Fruit fly (Drosophila melanogaster) whole organism, embryonic: ENCODE results near the gene ebi.
A peak's percentile ranks its signal among the peaks of the same experiment; 100 is the strongest.

Source experiments
- ATbp ChIP-seq: fragments of 200-800 bp; sonication (Bioruptor generic); optimal IDR thresholded peaks from 2 replicates; lab custom pipeline; 2017; ENCODE audit warnings: missing biosample characterization, mild to moderate bottlenecking, missing genetic modification characterization, missing genetic modification reagents
- B-H2 ChIP-seq: fragments of 200-800 bp; sonication (Bioruptor generic); optimal IDR thresholded peaks from 2 replicates; lab custom pipeline; 2018; ENCODE audit warnings: missing biosample characterization, mild to moderate bottlenecking, missing genetic modification characterization
- CG13424 ChIP-seq: fragments of 200-800 bp; sonication (Bioruptor generic); optimal IDR thresholded peaks from 2 replicates; lab custom pipeline; 2019; ENCODE audit warnings: missing biosample characterization, mild to moderate bottlenecking, missing genetic modification characterization, moderate library complexity
- CG13894 ChIP-seq: fragments of 200-800 bp; sonication (Bioruptor generic); optimal IDR thresholded peaks from 3 replicates; lab custom pipeline; 2018; ENCODE audit warnings: missing biosample characterization, mild to moderate bottlenecking, missing genetic modification characterization, moderate library complexity
- CG14710 ChIP-seq: fragments of 200-800 bp; sonication (Bioruptor generic); optimal IDR thresholded peaks from 3 replicates; lab custom pipeline; 2019; ENCODE audit warnings: missing biosample characterization, mild to moderate bottlenecking, missing genetic modification characterization, moderate library complexity
- CG15269 ChIP-seq: fragments of 200-800 bp; sonication (Bioruptor generic); optimal IDR thresholded peaks from 2 replicates; lab custom pipeline; 2018; ENCODE audit warnings: missing biosample characterization, mild to moderate bottlenecking, missing genetic modification characterization, moderate library complexity
- CG15601 ChIP-seq: fragments of 200-800 bp; sonication (Bioruptor generic); optimal IDR thresholded peaks from 3 replicates; lab custom pipeline; 2019; ENCODE audit warnings: missing biosample characterization, mild to moderate bottlenecking, missing genetic modification characterization, moderate library complexity
- CG17361 ChIP-seq: fragments of 200-800 bp; sonication (Bioruptor generic); IDR thresholded peaks from 3 replicates; pipeline ENCODE4 v1.3.6; 2022; ENCODE audit warnings: missing biosample characterization, missing genetic modification characterization
- CG2678 ChIP-seq: fragments of 200-800 bp; sonication (Bioruptor generic); optimal IDR thresholded peaks from 3 replicates; lab custom pipeline; 2019; ENCODE audit warnings: missing biosample characterization, mild to moderate bottlenecking, missing genetic modification characterization, moderate library complexity
- CG32767 ChIP-seq: fragments of 200-800 bp; sonication (Bioruptor generic); IDR thresholded peaks from 2 replicates; pipeline ENCODE4 v1.3.6; 2022; ENCODE audit warnings: missing biosample characterization, missing genetic modification characterization
- CG33213 ChIP-seq: fragments of 200-800 bp; sonication (Bioruptor generic); optimal IDR thresholded peaks from 3 replicates; lab custom pipeline; 2016; ENCODE audit warnings: missing biosample characterization, missing genetic modification characterization
- CG4360 ChIP-seq: fragments of 200-800 bp; sonication (Bioruptor generic); IDR thresholded peaks from 2 replicates; pipeline ENCODE4 v1.3.6; 2022; ENCODE audit warnings: missing biosample characterization, missing genetic modification characterization
- CG6175 ChIP-seq: fragments of 200-800 bp; sonication (Bioruptor generic); IDR thresholded peaks from 3 replicates; pipeline ENCODE4 v1.3.6; 2022; ENCODE audit warnings: missing biosample characterization, missing genetic modification characterization
- CG6683 ChIP-seq: fragments of 200-800 bp; sonication (Bioruptor generic); optimal IDR thresholded peaks from 2 replicates; lab custom pipeline; 2017; ENCODE audit warnings: missing biosample characterization, mild to moderate bottlenecking, missing genetic modification characterization, missing genetic modification reagents
- CG6689 ChIP-seq: fragments of 200-800 bp; sonication (Bioruptor generic); IDR thresholded peaks from 2 replicates; pipeline ENCODE4 v1.3.6; 2022; ENCODE audit warnings: missing biosample characterization, missing genetic modification characterization
- CG8924 ChIP-seq: fragments of 200-800 bp; optimal IDR thresholded peaks from 3 replicates; lab custom pipeline; 2019; ENCODE audit warnings: missing biosample characterization, mild to moderate bottlenecking, missing genetic modification characterization, moderate library complexity
- CG9609 ChIP-seq: fragments of 200-800 bp; sonication (Bioruptor generic); optimal IDR thresholded peaks from 3 replicates; lab custom pipeline; 2016; ENCODE audit warnings: missing biosample characterization, missing genetic modification characterization
- Drgx ChIP-seq: fragments of 200-800 bp; sonication (Bioruptor generic); IDR thresholded peaks from 2 replicates; pipeline ENCODE4 v1.3.6; 2022; ENCODE audit warnings: missing biosample characterization, missing genetic modification characterization
- Eip74EF ChIP-seq, 2 experiments: fragments of 200-800 bp in 1 of 2; fragments of >200 bp in 1 of 2; sonication (Bioruptor generic) in 1 of 2; optimal IDR thresholded peaks; 2 replicates each; lab custom pipeline; 2017 to 2019; ENCODE audit warnings: missing biosample characterization in 2 of 2, missing genetic modification characterization in 2 of 2, mild to moderate bottlenecking in 1 of 2, moderate library complexity in 1 of 2
- Gsc ChIP-seq: fragments of 200-800 bp; sonication (Bioruptor generic); IDR thresholded peaks from 2 replicates; pipeline ENCODE4 v1.3.6; 2022; ENCODE audit warnings: missing biosample characterization, missing genetic modification characterization
- Hr78 ChIP-seq, 2 experiments: fragments of 200-800 bp in 1 of 2; fragments of >200 bp in 1 of 2; sonication (Bioruptor generic) in 1 of 2; optimal IDR thresholded peaks; 2 replicates each; lab custom pipeline; 2017 to 2019; ENCODE audit warnings: missing biosample characterization in 2 of 2, missing genetic modification characterization in 2 of 2, mild to moderate bottlenecking in 1 of 2, moderate library complexity in 1 of 2
- Oli ChIP-seq: fragments of 200-800 bp; sonication (Bioruptor generic); optimal IDR thresholded peaks from 2 replicates; lab custom pipeline; 2018; ENCODE audit warnings: missing biosample characterization, mild to moderate bottlenecking, missing genetic modification characterization, moderate library complexity
- PHDP ChIP-seq: fragments of 200-800 bp; sonication (Bioruptor generic); optimal IDR thresholded peaks from 3 replicates; lab custom pipeline; 2018; ENCODE audit warnings: missing biosample characterization, mild to moderate bottlenecking, missing genetic modification characterization, moderate library complexity
- Sox102F ChIP-seq: fragments of 200-800 bp; sonication (Bioruptor generic); optimal IDR thresholded peaks from 2 replicates; lab custom pipeline; 2018; ENCODE audit warnings: missing biosample characterization, mild to moderate bottlenecking, missing genetic modification characterization, moderate library complexity
- Ssrp ChIP-seq: fragments of 200-800 bp; sonication (Bioruptor generic); optimal IDR thresholded peaks from 2 replicates; lab custom pipeline; 2018; ENCODE audit warnings: missing biosample characterization, mild to moderate bottlenecking, missing genetic modification characterization, moderate library complexity
- Xbp1 ChIP-seq: fragments of 200-800 bp; sonication (Bioruptor generic); optimal IDR thresholded peaks from 3 replicates; lab custom pipeline; 2016; ENCODE audit warnings: missing biosample characterization, mild to moderate bottlenecking, missing genetic modification characterization
- amos ChIP-seq: fragments of 200-800 bp; sonication (Bioruptor generic); IDR thresholded peaks from 2 replicates; pipeline ENCODE4 v1.3.6; 2022; ENCODE audit warnings: missing biosample characterization, missing genetic modification characterization; ENCODE audit not compliant: partially characterized antibody
- ap ChIP-seq: fragments of 200-800 bp; sonication (Bioruptor generic); IDR thresholded peaks from 2 replicates; pipeline ENCODE4 v1.3.6; 2022; ENCODE audit warnings: missing biosample characterization, missing genetic modification characterization
- bcd ChIP-seq: fragments of 200-800 bp; sonication (Bioruptor generic); optimal IDR thresholded peaks from 2 replicates; lab custom pipeline; 2017; ENCODE audit warnings: missing biosample characterization, mild to moderate bottlenecking, missing genetic modification characterization
- chinmo ChIP-seq: fragments of 200-800 bp; sonication (Bioruptor generic); IDR thresholded peaks from 4 replicates; pipeline ENCODE4 v1.3.6; 2022; ENCODE audit warnings: missing biosample characterization, missing genetic modification characterization; ENCODE audit not compliant: partially characterized antibody
- crol ChIP-seq: fragments of 200-800 bp; sonication (Bioruptor generic); IDR thresholded peaks from 2 replicates; pipeline ENCODE4 v1.3.6; 2022; ENCODE audit warnings: missing biosample characterization, missing genetic modification characterization
- danr ChIP-seq: fragments of 200-800 bp; sonication (Bioruptor generic); IDR thresholded peaks from 2 replicates; pipeline ENCODE4 v1.3.6; 2022; ENCODE audit warnings: missing biosample characterization, missing genetic modification characterization
- exex ChIP-seq: fragments of 200-800 bp; sonication (Bioruptor generic); optimal IDR thresholded peaks from 4 replicates; lab custom pipeline; 2018; ENCODE audit warnings: missing biosample characterization, mild to moderate bottlenecking, missing genetic modification characterization, moderate library complexity
- gem ChIP-seq: fragments of 200-800 bp; sonication (Bioruptor generic); optimal IDR thresholded peaks from 2 replicates; lab custom pipeline; 2019; ENCODE audit warnings: missing biosample characterization, mild to moderate bottlenecking, missing genetic modification characterization, moderate library complexity
- gro ChIP-seq: fragments of 200-800 bp; sonication (Bioruptor generic); optimal IDR thresholded peaks from 2 replicates; lab custom pipeline; 2016; ENCODE audit warnings: missing biosample characterization, missing genetic modification characterization
- lab ChIP-seq: fragments of 200-800 bp; sonication (Bioruptor generic); optimal IDR thresholded peaks from 3 replicates; lab custom pipeline; 2017; ENCODE audit warnings: missing biosample characterization, missing genetic modification characterization, mild to moderate bottlenecking, moderate library complexity, missing genetic modification reagents
- lbe ChIP-seq: fragments of 200-800 bp; sonication (Bioruptor generic); optimal IDR thresholded peaks from 2 replicates; lab custom pipeline; 2016; ENCODE audit warnings: missing biosample characterization, mild to moderate bottlenecking, missing genetic modification characterization
- mirr ChIP-seq: fragments of 200-800 bp; sonication (Bioruptor generic); optimal IDR thresholded peaks from 3 replicates; lab custom pipeline; 2018; ENCODE audit warnings: missing biosample characterization, mild to moderate bottlenecking, missing genetic modification characterization
- pan ChIP-seq, 4 experiments: fragments of >200 bp in 3 of 4; fragments of 200-800 bp in 1 of 4; sonication (Bioruptor generic) in 1 of 4; optimal IDR thresholded peaks in 3 of 4; IDR thresholded peaks in 1 of 4; 2 replicates each; pipeline versions ENCODE4 v1.3.6 to Lab custom; 2017 to 2022; ENCODE audit warnings: missing biosample characterization in 2 of 4, missing genetic modification characterization in 2 of 4, mixed read lengths in 1 of 4
- sd ChIP-seq: fragments of 200-800 bp; sonication (Bioruptor generic); optimal IDR thresholded peaks from 3 replicates; lab custom pipeline; 2018; ENCODE audit warnings: missing biosample characterization, mild to moderate bottlenecking, missing genetic modification characterization, moderate library complexity
- sens ChIP-seq: fragments of 200-800 bp; sonication (Bioruptor generic); peaks from one replicate; lab custom pipeline; 2016; ENCODE audit warnings: missing biosample characterization, missing genetic modification characterization
- tgo ChIP-seq: fragments of 200-800 bp; sonication (Bioruptor generic); IDR thresholded peaks from 3 replicates; pipeline ENCODE4 v1.3.6; 2022; ENCODE audit warnings: missing biosample characterization, missing genetic modification characterization
- unc-4 ChIP-seq: fragments of 200-800 bp; sonication (Bioruptor generic); IDR thresholded peaks from 2 replicates; pipeline ENCODE4 v1.3.6; 2022; ENCODE audit warnings: missing biosample characterization, missing genetic modification characterization; ENCODE audit not compliant: partially characterized antibody
- unpg ChIP-seq: fragments of 200-800 bp; sonication (Bioruptor generic); optimal IDR thresholded peaks from 3 replicates; lab custom pipeline; 2018; ENCODE audit warnings: missing biosample characterization, mild to moderate bottlenecking, missing genetic modification characterization, moderate library complexity

Gene ebi

DNA sequence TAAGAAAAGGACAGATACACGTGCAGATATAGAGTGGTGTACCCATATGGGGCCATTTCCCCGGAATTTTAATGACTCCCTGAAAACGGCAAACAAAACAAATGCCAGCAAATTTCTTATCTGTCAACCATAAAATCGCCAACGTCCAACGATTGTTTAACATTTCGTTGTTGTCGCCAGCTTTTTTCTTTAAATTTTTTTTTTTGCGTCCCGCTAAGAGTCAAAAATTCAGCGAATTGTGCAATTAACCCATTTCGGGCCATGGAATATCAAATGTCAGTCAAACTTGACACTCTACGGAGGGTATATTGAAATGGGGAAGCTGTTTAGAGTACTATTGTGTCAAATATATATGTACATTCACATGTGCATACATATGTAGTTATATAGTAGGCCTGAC, 17.3 kb downstream of the ebi start:
- no peak for TF ChIP-seq bcd (GFP tag; lab: Kevin White, UChicago)
- TF ChIP-seq CG8924 (tag; lab: Kevin White, UChicago), result no peak
- TF ChIP-seq exex (tag; lab: Kevin White, UChicago), result peak; percentile 5
- TF ChIP-seq lbe (GFP tag; lab: Kevin White, UChicago), result no peak
- TF ChIP-seq sens, result peak; percentile 21

DNA sequence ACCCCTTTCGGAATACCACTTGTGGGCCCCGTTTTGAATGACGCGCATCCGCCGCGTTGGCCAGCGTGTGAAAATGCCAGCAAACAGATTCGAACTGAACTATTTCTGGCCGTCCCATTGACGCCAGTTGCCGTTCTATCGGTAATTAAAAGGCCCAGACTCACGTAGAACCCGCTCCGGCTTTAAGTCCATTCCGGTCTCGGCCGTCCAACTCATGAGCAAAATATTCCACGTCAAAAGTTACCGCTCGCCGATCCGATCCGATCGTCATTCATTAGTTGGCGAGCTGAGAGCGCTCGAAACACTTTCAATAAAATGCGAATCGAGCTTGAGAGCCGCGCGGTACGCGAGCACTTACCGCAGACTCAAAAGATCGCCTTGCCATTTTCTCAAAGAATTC, 19.6 kb downstream of the ebi start:
- no peak for TF ChIP-seq mirr
- no peak for TF ChIP-seq unpg (GFP tag; lab: Kevin White, UChicago)
- TF ChIP-seq CG6683 (GFP tag; lab: Kevin White, UChicago), result no peak
- TF ChIP-seq sd (tag; lab: Kevin White, UChicago), result peak; percentile 53
- TF ChIP-seq CG13894 (tag; lab: Kevin White, UChicago), result peak; percentile 89
- TF ChIP-seq CG15269 (tag; lab: Kevin White, UChicago), result no peak
- 0 out of 4 replicates have a peak, but pooled peaks have one; percentile 52 for TF ChIP-seq chinmo (GFP tag; lab: Robert Waterston, UW)
- TF ChIP-seq CG6175 (GFP tag; lab: Robert Waterston, UW), result no peak
- no peak for TF ChIP-seq B-H2

DNA sequence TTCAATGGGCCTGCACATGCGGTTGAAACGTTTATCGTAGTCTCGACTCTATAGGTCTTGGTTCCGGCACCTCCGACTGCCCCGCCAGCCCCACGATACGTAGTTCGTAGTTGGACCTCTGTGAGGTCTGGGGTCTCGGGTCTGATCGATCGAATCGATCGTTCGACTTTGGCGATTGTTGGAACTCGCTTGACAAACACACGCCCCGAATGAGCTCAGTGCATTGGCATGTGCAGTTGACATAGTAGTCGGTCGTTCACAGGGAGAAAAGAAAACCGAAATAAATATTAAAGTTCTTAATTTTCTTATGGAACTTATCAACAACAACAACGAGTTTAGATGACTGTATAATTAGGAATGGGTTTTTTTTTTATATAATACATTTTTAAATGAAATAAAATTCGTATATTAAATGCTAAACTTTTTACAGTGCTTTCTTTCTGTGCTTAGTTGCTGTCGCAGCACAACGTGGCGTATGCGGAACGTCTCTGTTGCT, 20.5 kb downstream of the ebi start:
- TF ChIP-seq CG32767 (GFP tag; lab: Robert Waterston, UW), result 0 out of 2 replicates have a peak, but pooled peaks have one; percentile 38
- peak; percentile 42 for TF ChIP-seq CG2678 (tag; lab: Kevin White, UChicago)
- 0 out of 2 replicates have a peak, but pooled peaks have one; percentile 20 for TF ChIP-seq CG4360
- TF ChIP-seq CG13424 (tag; lab: Kevin White, UChicago), result peak; percentile 34
- TF ChIP-seq CG33213 (GFP tag; lab: Kevin White, UChicago), result no peak
- TF ChIP-seq CG9609, result no peak
- TF ChIP-seq ap (GFP tag; lab: Robert Waterston, UW), result 0 out of 2 replicates have a peak, but pooled peaks have one; percentile 36
- peak in 1 of 2 experiments; percentile 16 for TF ChIP-seq Eip74EF (GFP tag; optimal IDR thresholded peaks at IDR 0.05; lab: Kevin White, UChicago)
- peak; percentile 8 for TF ChIP-seq lab (GFP tag; lab: Kevin White, UChicago)
- peak; percentile 31 for TF ChIP-seq ATbp
- TF ChIP-seq crol (GFP tag; lab: Robert Waterston, UW), result peak; percentile 55
- TF ChIP-seq CG13894 (tag; lab: Kevin White, UChicago), result no peak
- TF ChIP-seq Xbp1 (GFP tag; lab: Kevin White, UChicago), result peak; percentile 8
- TF ChIP-seq Gsc (GFP tag; lab: Robert Waterston, UW), result no peak
- TF ChIP-seq CG6689, result 0 out of 2 replicates have a peak, but pooled peaks have one; percentile 21
- no peak for TF ChIP-seq unc-4 (GFP tag; lab: Robert Waterston, UW)
- peak; percentile 45 for TF ChIP-seq Ssrp
- TF ChIP-seq amos (GFP tag; lab: Robert Waterston, UW), result no peak
- TF ChIP-seq tgo (GFP tag; lab: Robert Waterston, UW), result peak; percentile 49; the same call in 2 of the 3 replicates
- peak; percentile 12 for TF ChIP-seq CG14710 (tag; lab: Kevin White, UChicago)
- TF ChIP-seq gem (tag; lab: Kevin White, UChicago), result peak; percentile 54
- TF ChIP-seq Oli, result peak; percentile 28
- TF ChIP-seq pan (optimal IDR thresholded peaks at IDR 0.05; lab: Kevin White, UChicago), result no peak
- TF ChIP-seq pan (GFP tag; optimal IDR thresholded peaks at IDR 0.05 in 1 of 2, IDR thresholded peaks at IDR 0.05 in 1 of 2), result peak in 1 of 2 experiments; percentile 55
- TF ChIP-seq Drgx (GFP tag; lab: Robert Waterston, UW), result peak; percentile 88
- no peak for TF ChIP-seq gro (GFP tag; lab: Kevin White, UChicago)
- peak; percentile 59 for TF ChIP-seq Sox102F (GFP tag; lab: Kevin White, UChicago)
- TF ChIP-seq CG15601, result peak; percentile 78
- peak in 1 of 2 experiments; percentile 43 for TF ChIP-seq Hr78 (GFP tag; optimal IDR thresholded peaks at IDR 0.05; lab: Kevin White, UChicago)
- peak; percentile 11 for TF ChIP-seq PHDP
- 0 out of 2 replicates have a peak, but pooled peaks have one; percentile 5 for TF ChIP-seq danr
- peak; percentile 33; the same call in 1 of the 3 replicates for TF ChIP-seq CG17361 (GFP tag; lab: Robert Waterston, UW)
